Fruit fly (Drosophila melanogaster) whole organism, pupa: Measurements from ENCODE around the gene Gal.

ENCODE experiments used
- EcR ChIP-seq: fragments of 200-800 bp; sonication (Bioruptor generic); optimal IDR thresholded peaks from 3 replicates; lab custom pipeline; 2019; ENCODE audit warnings: missing biosample characterization, missing genetic modification characterization, mild to moderate bottlenecking, moderate library complexity, missing genetic modification reagents
- Snoo ChIP-seq: fragments of 200-800 bp; sonication (Bioruptor generic); optimal IDR thresholded peaks from 3 replicates; lab custom pipeline; 2017; ENCODE audit warnings: missing biosample characterization, mild to moderate bottlenecking, missing genetic modification characterization, inconsistent platforms

DNA sequence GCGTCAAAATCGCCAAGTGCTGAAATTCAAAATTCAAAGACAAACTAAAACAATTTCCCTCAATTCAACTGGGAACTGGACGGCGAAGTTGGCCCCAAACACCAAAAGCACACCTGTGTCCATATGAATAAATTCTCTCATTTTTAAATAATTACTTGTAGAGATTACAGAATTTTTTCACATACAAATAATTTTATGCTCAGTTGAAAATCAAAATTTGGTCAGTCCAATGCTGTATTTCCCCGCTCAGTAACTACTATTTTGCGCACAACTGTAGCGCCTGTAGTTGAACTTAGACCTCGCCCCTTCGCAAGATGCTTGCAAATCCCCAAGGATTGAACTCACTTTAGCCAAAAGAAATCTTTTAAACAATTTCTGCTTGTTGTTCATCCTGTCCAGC, 22.1 kb upstream of the Gal start:
- no peak for TF ChIP-seq EcR (GFP tag; lab: Kevin White, UChicago)
- TF ChIP-seq Snoo (tag; lab: Kevin White, UChicago) = no peak
